Fruit fly (Drosophila melanogaster): ENCODE measurements around the gene MED17.

MED17 gene

DNA sequence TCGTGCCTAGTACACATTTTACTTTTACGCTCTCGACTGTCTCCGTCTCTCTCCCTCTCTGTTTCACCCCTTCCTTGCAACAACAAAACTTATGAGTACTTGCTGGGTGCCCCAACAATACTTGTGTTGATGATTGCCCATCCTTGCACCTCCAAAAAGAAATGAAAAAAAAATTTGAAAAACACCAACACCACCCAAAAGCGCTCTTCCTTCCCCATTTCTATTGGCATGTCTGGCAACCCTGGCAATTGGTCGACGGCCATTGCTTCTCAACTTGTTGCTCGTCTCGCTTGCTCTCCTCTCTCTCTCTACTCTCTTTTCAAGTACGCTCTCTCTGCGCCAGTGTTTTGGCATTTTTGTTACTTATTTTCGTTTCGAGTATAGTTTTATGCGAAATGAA lies 20.5 kb upstream of the MED17 start (continued):
- TF ChIP-seq Elba2 (GFP tag; optimal IDR thresholded peaks at IDR 0.05): no peak
- no peak for TF ChIP-seq Ravus (GFP tag; IDR thresholded peaks at IDR 0.05)
- TF ChIP-seq Bgb (GFP tag; IDR thresholded peaks at IDR 0.05; ENCODE audit: partially characterized antibody): no peak
- no peak for TF ChIP-seq Kr (GFP tag; optimal IDR thresholded peaks at IDR 0.05)
- peak; percentile 22 for TF ChIP-seq Dp (GFP tag; optimal IDR thresholded peaks at IDR 0.05)
- no peak for TF ChIP-seq CG7963 (GFP tag; IDR thresholded peaks at IDR 0.05; ENCODE audit: partially characterized antibody)
- no peak for TF ChIP-seq btn (GFP tag; optimal IDR thresholded peaks at IDR 0.05)
- peak; percentile 4 for TF ChIP-seq CG10209 (GFP tag; optimal IDR thresholded peaks at IDR 0.05)
- TF ChIP-seq CG16779 (GFP tag; IDR thresholded peaks at IDR 0.05): no peak
- peak; percentile 38 for TF ChIP-seq CG12155 (GFP tag; optimal IDR thresholded peaks at IDR 0.05)
- TF ChIP-seq croc (GFP tag; conservative IDR thresholded peaks at IDR 0.05): no peak
- no peak for TF ChIP-seq CG2202 (tag; optimal IDR thresholded peaks at IDR 0.05)
- TF ChIP-seq Hmr (GFP tag; optimal IDR thresholded peaks at IDR 0.05): peak; percentile 38
- no peak for TF ChIP-seq Mes4 (GFP tag; optimal IDR thresholded peaks at IDR 0.05)
- TF ChIP-seq GATAe (GFP tag; conservative IDR thresholded peaks at IDR 0.05): no peak
- TF ChIP-seq hkb (optimal IDR thresholded peaks at IDR 0.05): no peak
- no peak for TF ChIP-seq hkb (GFP tag; IDR thresholded peaks at IDR 0.05)
- peak; percentile 50 for TF ChIP-seq zfh2 (GFP tag; optimal IDR thresholded peaks at IDR 0.05)
- peak; percentile 7 for TF ChIP-seq ATbp (GFP tag; optimal IDR thresholded peaks at IDR 0.05)
- no peak for TF ChIP-seq Nf-YB (GFP tag; optimal IDR thresholded peaks at IDR 0.05)
- TF ChIP-seq Adf1 (GFP tag; IDR thresholded peaks at IDR 0.05): no peak
- peak; percentile 56; the same call in 1 of the 2 replicates for TF ChIP-seq slbo (GFP tag; IDR thresholded peaks at IDR 0.05)
- TF ChIP-seq Lpt (GFP tag; optimal IDR thresholded peaks at IDR 0.05): no peak
- peak; percentile 74 for TF ChIP-seq Rfx (GFP tag; IDR thresholded peaks at IDR 0.05)
- TF ChIP-seq CG1603 (tag; optimal IDR thresholded peaks at IDR 0.05): peak; percentile 2
- TF ChIP-seq Fer3 (tag; optimal IDR thresholded peaks at IDR 0.05): peak; percentile 35
- TF ChIP-seq trem (tag; optimal IDR thresholded peaks at IDR 0.05): no peak
- TF ChIP-seq CG2712 (tag; optimal IDR thresholded peaks at IDR 0.05): no peak
- no peak for TF ChIP-seq zfh1 (GFP tag; IDR thresholded peaks at IDR 0.05)
- TF ChIP-seq CG7928 (GFP tag; optimal IDR thresholded peaks at IDR 0.05): no peak
- no peak for TF ChIP-seq CG7987 (GFP tag; optimal IDR thresholded peaks at IDR 0.05)
- TF ChIP-seq CG7839 (tag; optimal IDR thresholded peaks at IDR 0.05): peak; percentile 23
- peak; percentile 55 for TF ChIP-seq Hand (GFP tag; optimal IDR thresholded peaks at IDR 0.05)
- TF ChIP-seq CG13775 (GFP tag; optimal IDR thresholded peaks at IDR 0.05): peak; percentile 14
- no peak for TF ChIP-seq CG30020 (tag; optimal IDR thresholded peaks at IDR 0.05)
- TF ChIP-seq her (GFP tag; optimal IDR thresholded peaks at IDR 0.05): peak; percentile 34
- TF ChIP-seq CG6175 (GFP tag; IDR thresholded peaks at IDR 0.05): 0 out of 3 replicates have a peak, but pooled peaks have one; percentile 25
- no peak for TF ChIP-seq en (GFP tag; optimal IDR thresholded peaks at IDR 0.05)
- no peak for TF ChIP-seq Oli (tag; optimal IDR thresholded peaks at IDR 0.05)
- peak; percentile 63 for TF ChIP-seq row (GFP tag; IDR thresholded peaks at IDR 0.05)
- no peak for TF ChIP-seq HLH4C (GFP tag; IDR thresholded peaks at IDR 0.05; ENCODE audit: partially characterized antibody)
- no peak for TF ChIP-seq H15 (GFP tag; IDR thresholded peaks at IDR 0.05)
- TF ChIP-seq Med (GFP tag): peak; percentile 89
- no peak for TF ChIP-seq CG10462 (GFP tag; optimal IDR thresholded peaks at IDR 0.05)
- peak; percentile 36; the same call in 1 of the 3 replicates for TF ChIP-seq dysf (GFP tag; IDR thresholded peaks at IDR 0.05)
- TF ChIP-seq odd (GFP tag; optimal IDR thresholded peaks at IDR 0.05): no peak
- TF ChIP-seq Fer2 (tag; optimal IDR thresholded peaks at IDR 0.05): peak; percentile 14
- no peak for TF ChIP-seq Chrac-16 (GFP tag; optimal IDR thresholded peaks at IDR 0.05)
- no peak for TF ChIP-seq Antp (GFP tag; optimal IDR thresholded peaks at IDR 0.05)
- TF ChIP-seq bsh (GFP tag; optimal IDR thresholded peaks at IDR 0.05): peak in 1 of 2 experiments; percentile 12
- no peak for TF ChIP-seq CG10366 (GFP tag; IDR thresholded peaks at IDR 0.05)
- no peak for TF ChIP-seq Rx (GFP tag; IDR thresholded peaks at IDR 0.05)
